Worm (Caenorhabditis elegans): ENCODE measurements around the gene F20B6.10.

- TF ChIP-seq hlh-6 (tag; optimal IDR thresholded peaks at IDR 0.05) (no peak), ama-1 (optimal IDR thresholded peaks at IDR 0.05) (no peak), npax-4 (tag; optimal IDR thresholded peaks at IDR 0.05) (no peak), ref-2 (tag; optimal IDR thresholded peaks at IDR 0.05) (no peak), pha-4 (tag; optimal IDR thresholded peaks at IDR 0.05) (no peak), unc-86 (tag; optimal IDR thresholded peaks at IDR 0.05) (no peak), pqm-1 (tag; optimal IDR thresholded peaks at IDR 0.05) (no peak), ttx-3 (tag; optimal IDR thresholded peaks at IDR 0.05) (no peak)
Measured at ce11 chrX:4245124-4245523, 28.1 kb upstream of the F20B6.10 start.
